Worm (Caenorhabditis elegans) whole organism, midembryonic: Measurements from ENCODE around the gene nhr-36.

Experiments
- T22C8.4 ChIP-seq: fragments of 200-800 bp; sonication (Bioruptor generic); IDR thresholded peaks from 2 replicates; pipeline ENCODE4 v1.3.6; 2022; ENCODE audit warnings: missing genetic modification characterization, missing compliant biosample characterization
- cog-1 ChIP-seq: sonication (generic microtip); optimal IDR thresholded peaks from 2 replicates; lab custom pipeline; 2016; ENCODE audit warnings: missing genetic modification characterization, missing compliant biosample characterization
- flt-1 ChIP-seq: fragments of 200-800 bp; sonication (Bioruptor generic); IDR thresholded peaks from 2 replicates; pipeline ENCODE4 v1.3.6; 2022; ENCODE audit warnings: missing genetic modification characterization, missing compliant biosample characterization
- klf-2 ChIP-seq: fragments of 200-800 bp; sonication (Bioruptor generic); conservative IDR thresholded peaks from 2 replicates; pipeline ENCODE4 v1.3.6; 2022; ENCODE audit warnings: missing genetic modification reagents, missing genetic modification characterization, missing compliant biosample characterization
- med-1 ChIP-seq: sonication (generic microtip); optimal IDR thresholded peaks from 2 replicates; lab custom pipeline; 2017; ENCODE audit warnings: missing genetic modification characterization, mild to moderate bottlenecking, missing compliant biosample characterization, antibody characterized with exemption, missing genetic modification reagents; ENCODE audit not compliant: insufficient read depth
- ref-1 ChIP-seq: fragments of 200-800 bp; sonication (Bioruptor generic); conservative IDR thresholded peaks from 2 replicates; pipeline ENCODE4 v1.3.6; 2022; ENCODE audit warnings: missing genetic modification reagents, missing genetic modification characterization, missing compliant biosample characterization
- tab-1 ChIP-seq: fragments of 200-800 bp; sonication (Bioruptor generic); IDR thresholded peaks from 2 replicates; pipeline ENCODE4 v1.3.6; 2022; ENCODE audit warnings: missing genetic modification characterization, missing compliant biosample characterization
- ztf-23 ChIP-seq: fragments of 200-800 bp; sonication (Bioruptor generic); IDR thresholded peaks from 2 replicates; pipeline ENCODE4 v1.3.6; 2022; ENCODE audit warnings: missing genetic modification reagents, missing genetic modification characterization, missing compliant biosample characterization
- ztf-29 ChIP-seq: fragments of 200-800 bp; sonication (Bioruptor generic); IDR thresholded peaks from 2 replicates; pipeline ENCODE4 v1.3.6; 2022; ENCODE audit warnings: missing genetic modification reagents, missing genetic modification characterization, missing compliant biosample characterization

nhr-36 gene

ce11 chrV:9257467-9257866 is 3.9 kb downstream of the nhr-36 start, which contains the start of gene F07C3.16:
Gene F07C3.16, minus strand, starts transcription at chrV:9257567.
- no peak for TF ChIP-seq flt-1 (GFP tag; lab: Robert Waterston, UW)
- no peak for TF ChIP-seq med-1
- TF ChIP-seq ztf-23 = no peak
- no peak for TF ChIP-seq ref-1 (GFP tag; lab: Robert Waterston, UW)
- TF ChIP-seq ztf-29 (GFP tag; lab: Robert Waterston, UW) = no peak
- TF ChIP-seq cog-1 (tag; lab: Kevin White, UChicago) = no peak

ce11 chrV:9255480-9255879 is 5.9 kb downstream of the nhr-36 start:
- TF ChIP-seq ref-1 (GFP tag; lab: Robert Waterston, UW) = no peak
- TF ChIP-seq T22C8.4 (GFP tag; lab: Robert Waterston, UW) = no peak
- no peak for TF ChIP-seq cog-1 (tag; lab: Kevin White, UChicago)
- no peak for TF ChIP-seq ztf-29 (GFP tag; lab: Robert Waterston, UW)
- TF ChIP-seq flt-1 (GFP tag; lab: Robert Waterston, UW) = no peak
- TF ChIP-seq klf-2 = no peak
- no peak for TF ChIP-seq ztf-23
- no peak for TF ChIP-seq med-1
- TF ChIP-seq tab-1 (GFP tag; lab: Robert Waterston, UW) = no peak

ce11 chrV:9254012-9254696 is 7.2 kb downstream of the nhr-36 start, which contains the start of gene F07C3.9:
Gene F07C3.9, minus strand, starts transcription at chrV:9254646.
- TF ChIP-seq T22C8.4 (GFP tag; lab: Robert Waterston, UW) (no peak), klf-2 (no peak), ref-1 (GFP tag; lab: Robert Waterston, UW) (no peak), ztf-23 (no peak)

- TF ChIP-seq cog-1 (tag; lab: Kevin White, UChicago) = no peak
- TF ChIP-seq ref-1 (GFP tag; lab: Robert Waterston, UW) = no peak
- TF ChIP-seq T22C8.4 (GFP tag; lab: Robert Waterston, UW) = no peak
Measured at ce11 chrV:9249932-9250331, 11.5 kb downstream of the nhr-36 start, which contains the start of gene ptd-2. Gene ptd-2, plus strand, starts transcription at chrV:9250232.

- TF ChIP-seq T22C8.4 (GFP tag; lab: Robert Waterston, UW) (no peak), tab-1 (GFP tag; lab: Robert Waterston, UW) (no peak), ref-1 (GFP tag; lab: Robert Waterston, UW) (no peak), cog-1 (tag; lab: Kevin White, UChicago) (no peak), ztf-29 (GFP tag; lab: Robert Waterston, UW) (no peak), klf-2 (no peak), flt-1 (GFP tag; lab: Robert Waterston, UW) (no peak), med-1 (no peak), ztf-23 (no peak)
Measured at ce11 chrV:9249206-9249605, 12.2 kb downstream of the nhr-36 start, which contains the start of gene str-94. Gene str-94, minus strand, starts transcription at chrV:9249306.

ce11 chrV:9247416-9247815 is 14.0 kb downstream of the nhr-36 start:
- TF ChIP-seq ref-1 (GFP tag; lab: Robert Waterston, UW) = no peak
- no peak for TF ChIP-seq cog-1 (tag; lab: Kevin White, UChicago)
- no peak for TF ChIP-seq med-1
- no peak for TF ChIP-seq tab-1 (GFP tag; lab: Robert Waterston, UW)
- no peak for TF ChIP-seq flt-1 (GFP tag; lab: Robert Waterston, UW)
- TF ChIP-seq ztf-29 (GFP tag; lab: Robert Waterston, UW) = no peak
- no peak for TF ChIP-seq T22C8.4 (GFP tag; lab: Robert Waterston, UW)
- no peak for TF ChIP-seq klf-2
- no peak for TF ChIP-seq ztf-23

ce11 chrV:9246260-9246659 is 15.1 kb downstream of the nhr-36 start, which contains the start of gene aat-2:
Gene aat-2, minus strand, starts transcription at chrV:9246360.
- TF ChIP-seq med-1 (no peak), flt-1 (GFP tag; lab: Robert Waterston, UW) (no peak), tab-1 (GFP tag; lab: Robert Waterston, UW) (no peak), ztf-29 (GFP tag; lab: Robert Waterston, UW) (no peak), T22C8.4 (GFP tag; lab: Robert Waterston, UW) (no peak), ref-1 (GFP tag; lab: Robert Waterston, UW) (no peak), ztf-23 (no peak), klf-2 (no peak), cog-1 (tag; lab: Kevin White, UChicago) (no peak)

- no peak for TF ChIP-seq T22C8.4 (GFP tag; lab: Robert Waterston, UW)
- no peak for TF ChIP-seq ref-1 (GFP tag; lab: Robert Waterston, UW)
- no peak for TF ChIP-seq med-1
- no peak for TF ChIP-seq tab-1 (GFP tag; lab: Robert Waterston, UW)
- no peak for TF ChIP-seq ztf-29 (GFP tag; lab: Robert Waterston, UW)
- TF ChIP-seq klf-2 = no peak
- no peak for TF ChIP-seq cog-1 (tag; lab: Kevin White, UChicago)
- TF ChIP-seq flt-1 (GFP tag; lab: Robert Waterston, UW) = no peak
- no peak for TF ChIP-seq ztf-23
Measured at ce11 chrV:9243171-9243996, 18.0 kb downstream of the nhr-36 start, which contains the start of gene glo-4. Gene glo-4, minus strand, starts transcription at chrV:9243221.

ce11 chrV:9232296-9232695 is 29.1 kb downstream of the nhr-36 start, which contains the start of gene F07C3.3:
Gene F07C3.3, minus strand, starts transcription at chrV:9232396.
- TF ChIP-seq klf-2 = no peak
- no peak for TF ChIP-seq T22C8.4 (GFP tag; lab: Robert Waterston, UW)
- TF ChIP-seq ztf-23 = no peak
- no peak for TF ChIP-seq ztf-29 (GFP tag; lab: Robert Waterston, UW)
- TF ChIP-seq cog-1 (tag; lab: Kevin White, UChicago) = no peak
- TF ChIP-seq flt-1 (GFP tag; lab: Robert Waterston, UW) = no peak
- TF ChIP-seq tab-1 (GFP tag; lab: Robert Waterston, UW) = no peak
- TF ChIP-seq ref-1 (GFP tag; lab: Robert Waterston, UW) = no peak
- TF ChIP-seq med-1 = no peak
